Worm (Caenorhabditis elegans) whole organism, mixed stage, embryonic: Measurements from ENCODE around the gene snf-9.

Source experiments
- blmp-1 ChIP-seq: fragments of 150-350 bp; optimal IDR thresholded peaks from 2 replicates; lab custom pipeline; 2014; ENCODE audit warnings: missing biosample characterization, missing genetic modification characterization
- ceh-39 ChIP-seq: fragments of 150-350 bp; optimal IDR thresholded peaks from 2 replicates; lab custom pipeline; 2014; ENCODE audit warnings: missing biosample characterization, missing genetic modification characterization
- lin-13 ChIP-seq: fragments of 150-350 bp; optimal IDR thresholded peaks from 2 replicates; lab custom pipeline; 2014; ENCODE audit warnings: missing biosample characterization, missing genetic modification characterization
- mab-5 ChIP-seq: fragments of 150-350 bp; optimal IDR thresholded peaks from 2 replicates; lab custom pipeline; 2014; ENCODE audit warnings: missing biosample characterization, missing genetic modification characterization
- nhr-237 ChIP-seq: fragments of 150-350 bp; optimal IDR thresholded peaks from 2 replicates; lab custom pipeline; 2014; ENCODE audit warnings: missing biosample characterization, missing genetic modification characterization
- nhr-76 ChIP-seq: sonication (generic microtip); optimal IDR thresholded peaks from 2 replicates; lab custom pipeline; 2017; ENCODE audit warnings: missing biosample characterization, missing genetic modification characterization
- snpc-4 ChIP-seq: fragments of 150-350 bp; optimal IDR thresholded peaks from 2 replicates; lab custom pipeline; 2014; ENCODE audit warnings: missing biosample characterization, missing genetic modification characterization
- sptf-1 ChIP-seq: sonication (generic microtip); optimal IDR thresholded peaks from 2 replicates; lab custom pipeline; 2017; ENCODE audit warnings: mild to moderate bottlenecking, missing genetic modification characterization, moderate library complexity, missing compliant biosample characterization
- unc-62 ChIP-seq: fragments of 150-350 bp; optimal IDR thresholded peaks from 2 replicates; lab custom pipeline; 2014; ENCODE audit warnings: missing biosample characterization, missing genetic modification reagents, missing genetic modification characterization

DNA sequence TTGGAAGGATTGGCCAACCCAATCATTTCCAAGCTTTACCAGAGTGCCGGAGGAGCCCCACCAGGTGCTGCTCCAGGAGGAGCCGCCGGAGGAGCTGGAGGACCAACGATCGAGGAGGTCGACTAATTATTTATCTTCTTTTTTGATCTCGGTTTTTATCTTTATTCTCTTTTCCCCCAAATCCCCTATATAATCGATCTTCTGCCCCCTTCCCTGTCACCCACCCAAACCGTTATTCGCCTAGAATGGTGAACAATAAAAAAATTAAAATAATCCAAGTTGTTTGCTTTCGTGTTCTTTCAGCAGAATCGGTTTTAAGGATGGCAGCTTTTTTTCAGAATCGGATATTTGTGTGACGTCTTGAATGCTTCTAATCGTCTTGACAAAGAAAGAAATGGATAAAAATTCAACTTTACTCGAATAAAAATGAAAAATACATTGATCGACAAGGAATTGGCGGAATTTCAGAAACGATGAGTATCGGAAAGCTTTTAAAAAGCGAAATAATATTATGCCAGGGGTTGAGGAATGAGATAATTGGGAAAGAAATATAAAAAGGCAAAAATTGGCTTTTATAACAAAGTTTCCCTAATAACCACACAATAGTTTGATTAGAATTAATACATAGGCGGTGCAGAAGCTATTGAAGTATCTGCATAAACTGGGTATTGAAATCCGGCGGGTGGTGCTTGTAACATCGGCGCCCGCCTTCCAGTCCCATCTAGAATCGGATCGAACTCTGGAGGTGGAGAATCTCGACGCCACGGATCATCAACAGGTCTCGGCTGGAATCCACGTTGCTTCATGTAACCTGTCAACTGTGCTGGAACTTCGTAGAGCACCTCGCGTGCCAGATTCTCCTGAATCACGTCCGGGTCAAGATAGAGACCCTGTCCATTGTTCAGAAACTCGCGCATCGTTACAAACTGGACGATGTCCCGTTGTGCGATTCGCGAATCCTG, 30.6 kb upstream of the snf-9 start:
- TF ChIP-seq blmp-1 (tag; lab: Kevin White, UChicago) (no peak), snpc-4 (tag; lab: Kevin White, UChicago) (no peak), unc-62 (GFP tag; lab: Kevin White, UChicago) (no peak), nhr-76 (tag; lab: Kevin White, UChicago) (no peak), nhr-237 (tag; lab: Kevin White, UChicago) (no peak), mab-5 (tag; lab: Kevin White, UChicago) (no peak), lin-13 (tag; lab: Kevin White, UChicago) (no peak), sptf-1 (tag; lab: Kevin White, UChicago) (no peak), ceh-39 (tag; lab: Kevin White, UChicago) (no peak)
